Fruit fly (Drosophila melanogaster) whole organism, embryonic: ENCODE data around the gene Nak.

ENCODE experiments used
- ATbp ChIP-seq: fragments of 200-800 bp; sonication (Bioruptor generic); optimal IDR thresholded peaks from 2 replicates; lab custom pipeline; 2017; ENCODE audit warnings: missing biosample characterization, mild to moderate bottlenecking, missing genetic modification characterization, missing genetic modification reagents
- Abd-B ChIP-seq: fragments of 200-800 bp; sonication (Bioruptor generic); optimal IDR thresholded peaks from 2 replicates; lab custom pipeline; 2018; ENCODE audit warnings: missing biosample characterization, mild to moderate bottlenecking, missing genetic modification characterization, moderate library complexity
- Atf6 ChIP-seq: fragments of 200-800 bp; sonication (Bioruptor generic); IDR thresholded peaks from 2 replicates; pipeline ENCODE4 v1.3.6; 2022; ENCODE audit warnings: missing biosample characterization, missing genetic modification characterization
- B-H2 ChIP-seq: fragments of 200-800 bp; sonication (Bioruptor generic); optimal IDR thresholded peaks from 2 replicates; lab custom pipeline; 2018; ENCODE audit warnings: missing biosample characterization, mild to moderate bottlenecking, missing genetic modification characterization
- CG10979 ChIP-seq: fragments of 200-800 bp; sonication (Bioruptor generic); optimal IDR thresholded peaks from 2 replicates; lab custom pipeline; 2018; ENCODE audit warnings: missing biosample characterization, mild to moderate bottlenecking, missing genetic modification characterization, moderate library complexity
- CG11456 ChIP-seq: fragments of 200-800 bp; sonication (Bioruptor generic); IDR thresholded peaks from 3 replicates; pipeline ENCODE4 v1.3.6; 2022; ENCODE audit warnings: missing biosample characterization, missing genetic modification characterization
- CG11695 ChIP-seq: fragments of 200-800 bp; sonication (Bioruptor generic); IDR thresholded peaks from 3 replicates; pipeline ENCODE4 v1.3.6; 2022; ENCODE audit warnings: missing biosample characterization, missing genetic modification characterization
- CG11723 ChIP-seq: fragments of 200-800 bp; sonication (Bioruptor generic); optimal IDR thresholded peaks from 2 replicates; lab custom pipeline; 2017; ENCODE audit warnings: missing biosample characterization, mild to moderate bottlenecking, missing genetic modification characterization
- CG12071 ChIP-seq: fragments of 200-800 bp; sonication (Bioruptor generic); optimal IDR thresholded peaks from 3 replicates; lab custom pipeline; 2018; ENCODE audit warnings: missing biosample characterization, mild to moderate bottlenecking, missing genetic modification characterization
- CG12769 ChIP-seq: fragments of 200-800 bp; sonication (Bioruptor generic); optimal IDR thresholded peaks from 2 replicates; lab custom pipeline; 2019; ENCODE audit warnings: missing biosample characterization, mild to moderate bottlenecking, missing genetic modification characterization, moderate library complexity
- CG15269 ChIP-seq: fragments of 200-800 bp; sonication (Bioruptor generic); optimal IDR thresholded peaks from 2 replicates; lab custom pipeline; 2018; ENCODE audit warnings: missing biosample characterization, mild to moderate bottlenecking, missing genetic modification characterization, moderate library complexity
- CG16863 ChIP-seq: fragments of 200-800 bp; sonication (Bioruptor generic); optimal IDR thresholded peaks from 3 replicates; lab custom pipeline; 2016; ENCODE audit warnings: missing biosample characterization, missing genetic modification characterization
- CG18476 ChIP-seq: fragments of 200-800 bp; sonication (Bioruptor generic); optimal IDR thresholded peaks from 2 replicates; lab custom pipeline; 2016; ENCODE audit warnings: missing biosample characterization, mild to moderate bottlenecking, missing genetic modification characterization
- CG30403 ChIP-seq: fragments of 200-800 bp; sonication (Bioruptor generic); optimal IDR thresholded peaks from 3 replicates; lab custom pipeline; 2016; ENCODE audit warnings: missing biosample characterization, missing genetic modification characterization
- CG30431 ChIP-seq: fragments of 200-800 bp; sonication (Bioruptor generic); optimal IDR thresholded peaks from 2 replicates; lab custom pipeline; 2017; ENCODE audit warnings: missing biosample characterization, missing genetic modification characterization
- CG31388 ChIP-seq: fragments of 200-800 bp; sonication (Bioruptor generic); optimal IDR thresholded peaks from 2 replicates; lab custom pipeline; 2016; ENCODE audit warnings: missing biosample characterization, missing genetic modification characterization
- CG32532 ChIP-seq: fragments of 200-800 bp; sonication (Bioruptor generic); IDR thresholded peaks from 2 replicates; pipeline ENCODE4 v1.3.6; 2022; ENCODE audit warnings: missing biosample characterization, missing genetic modification characterization
- CG4404 ChIP-seq: fragments of 200-800 bp; sonication (Bioruptor generic); IDR thresholded peaks from 2 replicates; pipeline ENCODE4 v1.3.6; 2022; ENCODE audit warnings: missing biosample characterization, missing genetic modification characterization
- CG4424 ChIP-seq: fragments of 200-800 bp; sonication (Bioruptor generic); optimal IDR thresholded peaks from 3 replicates; lab custom pipeline; 2016; ENCODE audit warnings: missing biosample characterization, missing genetic modification characterization
- CG5245 ChIP-seq: fragments of 200-800 bp; sonication (Bioruptor generic); optimal IDR thresholded peaks from 3 replicates; lab custom pipeline; 2016; ENCODE audit warnings: missing biosample characterization, missing genetic modification characterization
- CG5953 ChIP-seq: fragments of 200-800 bp; sonication (Bioruptor generic); IDR thresholded peaks from 2 replicates; pipeline ENCODE4 v1.3.6; 2022; ENCODE audit warnings: missing biosample characterization, missing genetic modification characterization
- CG7372 ChIP-seq: fragments of 200-800 bp; sonication (Bioruptor generic); IDR thresholded peaks from 2 replicates; pipeline ENCODE4 v1.3.6; 2022; ENCODE audit warnings: missing biosample characterization, missing genetic modification characterization
- CG8924 ChIP-seq: fragments of 200-800 bp; optimal IDR thresholded peaks from 3 replicates; lab custom pipeline; 2019; ENCODE audit warnings: missing biosample characterization, mild to moderate bottlenecking, missing genetic modification characterization, moderate library complexity
- Camta ChIP-seq: fragments of 200-800 bp; sonication (Bioruptor generic); optimal IDR thresholded peaks from 2 replicates; lab custom pipeline; 2016; ENCODE audit warnings: missing biosample characterization, missing genetic modification characterization
- Chrac-16 ChIP-seq: fragments of 200-800 bp; sonication (Bioruptor generic); optimal IDR thresholded peaks from 3 replicates; lab custom pipeline; 2016; ENCODE audit warnings: missing biosample characterization, missing genetic modification characterization
- Dad ChIP-seq: fragments of 200-800 bp; sonication (Bioruptor generic); optimal IDR thresholded peaks from 3 replicates; lab custom pipeline; 2016; ENCODE audit warnings: missing biosample characterization, missing genetic modification characterization
- Dip2 ChIP-seq: fragments of 200-800 bp; sonication (Bioruptor generic); IDR thresholded peaks from 2 replicates; pipeline ENCODE4 v1.3.6; 2022; ENCODE audit warnings: missing biosample characterization, missing genetic modification characterization
- Dref ChIP-seq: fragments of 200-800 bp; sonication (Bioruptor generic); IDR thresholded peaks from 2 replicates; pipeline ENCODE4 v1.3.6; 2022; ENCODE audit warnings: missing biosample characterization, missing genetic modification characterization
- Drgx ChIP-seq: fragments of 200-800 bp; sonication (Bioruptor generic); IDR thresholded peaks from 2 replicates; pipeline ENCODE4 v1.3.6; 2022; ENCODE audit warnings: missing biosample characterization, missing genetic modification characterization
- Fer3 ChIP-seq: fragments of 200-800 bp; sonication (Bioruptor generic); optimal IDR thresholded peaks from 2 replicates; lab custom pipeline; 2018; ENCODE audit warnings: missing biosample characterization, mild to moderate bottlenecking, missing genetic modification characterization, moderate library complexity
- GATAe ChIP-seq: fragments of 200-800 bp; sonication (Bioruptor generic); conservative IDR thresholded peaks from 2 replicates; pipeline ENCODE4 v1.3.6; 2022; ENCODE audit warnings: missing biosample characterization, missing genetic modification characterization
- PHDP ChIP-seq: fragments of 200-800 bp; sonication (Bioruptor generic); optimal IDR thresholded peaks from 3 replicates; lab custom pipeline; 2018; ENCODE audit warnings: missing biosample characterization, mild to moderate bottlenecking, missing genetic modification characterization, moderate library complexity
- Pdp1 ChIP-seq, 2 experiments: fragments of 200-800 bp; sonication (Bioruptor generic); optimal IDR thresholded peaks; 3 replicates each; lab custom pipeline; 2016; ENCODE audit warnings: missing biosample characterization in 2 of 2, missing genetic modification characterization in 2 of 2, mild to moderate bottlenecking in 1 of 2, moderate library complexity in 1 of 2
- Sin3A ChIP-seq: fragments of >200 bp; optimal IDR thresholded peaks from 2 replicates; lab custom pipeline; 2018
- ara ChIP-seq: fragments of 200-800 bp; sonication (Bioruptor generic); IDR thresholded peaks from 2 replicates; pipeline ENCODE4 v1.3.6; 2022; ENCODE audit warnings: missing biosample characterization, missing genetic modification characterization
- bigmax ChIP-seq: fragments of 200-800 bp; sonication (Bioruptor generic); optimal IDR thresholded peaks from 2 replicates; lab custom pipeline; 2018; ENCODE audit warnings: missing biosample characterization, mild to moderate bottlenecking, missing genetic modification characterization
- cato ChIP-seq: fragments of 200-800 bp; sonication (Bioruptor generic); optimal IDR thresholded peaks from 2 replicates; lab custom pipeline; 2016; ENCODE audit warnings: missing biosample characterization, missing genetic modification characterization, borderline replicate concordance
- cg ChIP-seq: fragments of 200-800 bp; sonication (Bioruptor generic); optimal IDR thresholded peaks from 3 replicates; lab custom pipeline; 2019; ENCODE audit warnings: missing biosample characterization, mild to moderate bottlenecking, missing genetic modification characterization, moderate library complexity
- chif ChIP-seq, 2 experiments: fragments of 200-800 bp; sonication (Bioruptor generic); optimal IDR thresholded peaks; 3 replicates each; lab custom pipeline; 2016; ENCODE audit warnings: missing biosample characterization in 2 of 2, missing genetic modification characterization in 2 of 2
- corto ChIP-seq: fragments of 200-800 bp; sonication (Bioruptor generic); optimal IDR thresholded peaks from 2 replicates; lab custom pipeline; 2016; ENCODE audit warnings: missing biosample characterization, mild to moderate bottlenecking, missing genetic modification characterization, moderate library complexity
- crc ChIP-seq: fragments of 200-800 bp; sonication (Bioruptor generic); optimal IDR thresholded peaks from 2 replicates; lab custom pipeline; 2016; ENCODE audit warnings: missing biosample characterization, missing genetic modification characterization
- dan ChIP-seq: fragments of 200-800 bp; sonication (Bioruptor generic); IDR thresholded peaks from 2 replicates; pipeline ENCODE4 v1.3.6; 2022; ENCODE audit warnings: missing biosample characterization, missing genetic modification characterization
- en ChIP-seq: fragments of 200-800 bp; sonication (Bioruptor generic); optimal IDR thresholded peaks from 2 replicates; lab custom pipeline; 2016; ENCODE audit warnings: missing biosample characterization, missing genetic modification characterization
- h ChIP-seq: fragments of >200 bp; optimal IDR thresholded peaks from 2 replicates; lab custom pipeline; 2017
- maf-S ChIP-seq: fragments of 200-800 bp; sonication (Bioruptor generic); optimal IDR thresholded peaks from 2 replicates; lab custom pipeline; 2016; ENCODE audit warnings: missing biosample characterization, missing genetic modification characterization
- pros ChIP-seq: fragments of 200-800 bp; sonication (Bioruptor generic); optimal IDR thresholded peaks from 3 replicates; lab custom pipeline; 2019; ENCODE audit warnings: missing biosample characterization, mild to moderate bottlenecking, missing genetic modification characterization, moderate library complexity
- sim ChIP-seq: fragments of 200-800 bp; sonication (Bioruptor generic); IDR thresholded peaks from 2 replicates; pipeline ENCODE4 v1.3.6; 2022; ENCODE audit warnings: missing biosample characterization, missing genetic modification characterization
- so ChIP-seq: fragments of 200-800 bp; sonication (Bioruptor generic); IDR thresholded peaks from 3 replicates; pipeline ENCODE4 v1.3.6; 2022; ENCODE audit warnings: missing biosample characterization, missing genetic modification characterization
- stc ChIP-seq: fragments of 200-800 bp; sonication (Bioruptor generic); IDR thresholded peaks from 2 replicates; pipeline ENCODE4 v1.3.6; 2022; ENCODE audit warnings: missing biosample characterization, missing genetic modification characterization
- yki ChIP-seq: fragments of >200 bp; optimal IDR thresholded peaks from 3 replicates; lab custom pipeline; 2018

The Nak gene

DNA sequence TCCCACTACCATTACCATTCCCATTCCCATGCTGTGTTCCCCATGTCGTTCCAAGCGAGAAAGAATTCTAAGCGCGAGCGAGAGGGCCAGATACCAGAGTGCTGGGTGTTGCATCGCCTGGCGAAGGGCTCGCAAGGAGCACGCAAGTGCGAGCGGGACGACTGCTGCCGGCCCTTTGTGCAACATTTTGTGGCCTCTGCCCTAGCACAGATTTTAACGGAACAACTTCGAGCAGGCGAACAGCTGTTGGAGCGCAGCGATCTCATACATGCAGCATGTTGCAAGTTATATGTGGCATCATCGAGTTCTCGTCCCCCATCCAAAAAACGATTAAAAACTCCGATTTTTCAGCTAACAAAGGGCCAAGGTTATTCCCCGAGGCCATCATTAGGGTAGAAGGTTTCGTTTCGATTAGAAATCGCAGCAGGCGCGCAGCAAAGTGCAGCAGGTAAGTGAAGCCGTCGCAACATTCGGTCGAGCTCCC lies 21.0 kb downstream of the Nak start (continued):
- TF ChIP-seq PHDP (tag; lab: Kevin White, UChicago) (no peak), maf-S (GFP tag; lab: Kevin White, UChicago) (no peak), CG8924 (no peak), Drgx (no peak)
- TF ChIP-seq, all 482 proteins: peak for 53

DNA sequence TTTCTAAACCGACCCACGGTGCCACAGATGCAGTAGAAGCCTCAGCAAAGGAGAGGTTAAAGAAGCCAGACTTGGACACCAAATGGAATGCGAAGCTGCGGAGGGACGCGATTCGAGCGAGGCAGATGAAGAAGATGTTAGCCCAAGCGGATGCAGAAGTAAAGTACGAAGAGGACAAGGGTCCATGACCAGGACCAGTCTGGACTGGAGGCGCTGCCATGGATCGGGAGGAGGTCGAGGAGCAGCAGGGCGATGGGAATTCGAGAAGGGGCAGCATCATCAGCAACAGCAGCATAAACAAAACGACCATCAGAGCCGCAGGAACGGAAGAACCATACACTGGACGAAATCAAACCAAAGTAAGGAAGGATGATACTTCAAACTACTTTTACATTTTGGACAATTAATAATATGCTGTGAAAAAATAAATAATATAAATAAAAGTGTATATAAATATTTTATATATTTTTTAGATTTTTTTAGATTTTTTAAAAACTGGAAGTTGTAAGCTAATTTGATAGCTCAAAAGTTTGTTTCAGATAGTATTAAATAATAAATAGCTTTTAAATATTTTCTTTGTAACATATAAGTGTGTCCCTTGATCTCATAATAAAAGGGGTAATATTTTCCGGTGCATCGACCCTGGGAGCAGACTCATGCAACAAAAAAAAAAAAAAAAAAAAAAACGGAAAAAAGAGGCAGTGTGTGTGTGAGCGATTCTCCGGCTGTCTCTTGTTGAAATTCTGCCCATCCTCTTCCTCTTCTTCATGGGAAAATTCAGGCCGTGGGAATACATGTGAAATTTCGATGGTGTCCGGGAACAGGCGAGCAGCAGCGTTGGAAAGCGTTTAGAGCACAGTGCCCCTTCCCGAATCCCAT lies 21.7 kb downstream of the Nak start:
- peak; percentile 70 for TF ChIP-seq CG10979 (tag; lab: Kevin White, UChicago)
- no peak for TF ChIP-seq Atf6
- TF ChIP-seq CG5953 (GFP tag; lab: Robert Waterston, UW), result no peak
- TF ChIP-seq CG32532 (GFP tag; lab: Robert Waterston, UW), result no peak
- no peak for TF ChIP-seq CG15269 (tag; lab: Kevin White, UChicago)
- no peak for TF ChIP-seq CG12769
- TF ChIP-seq so (GFP tag; lab: Robert Waterston, UW), result no peak
- no peak for TF ChIP-seq chif (GFP tag; optimal IDR thresholded peaks at IDR 0.05; lab: Kevin White, UChicago)
- no peak for TF ChIP-seq Pdp1 (GFP tag; optimal IDR thresholded peaks at IDR 0.05; lab: Kevin White, UChicago)
- TF ChIP-seq Dad (GFP tag; lab: Kevin White, UChicago), result no peak
- no peak for TF ChIP-seq CG7372 (GFP tag; lab: Robert Waterston, UW)
- peak; percentile 49 for TF ChIP-seq corto (GFP tag; lab: Kevin White, UChicago)
- TF ChIP-seq Drgx, result no peak; the same call in 1 of the 2 replicates
- TF ChIP-seq Chrac-16 (GFP tag; lab: Kevin White, UChicago), result no peak
- TF ChIP-seq CG31388 (GFP tag; lab: Kevin White, UChicago), result no peak
- no peak for TF ChIP-seq CG4404
- peak; percentile 35 for TF ChIP-seq CG4424 (GFP tag; lab: Kevin White, UChicago)
- no peak for TF ChIP-seq GATAe (GFP tag; lab: Robert Waterston, UW)
- no peak for TF ChIP-seq sim (GFP tag; lab: Robert Waterston, UW)
- no peak for TF ChIP-seq yki (lab: Kevin White, UChicago)
- TF ChIP-seq Sin3A (lab: Kevin White, UChicago), result no peak
- no peak for TF ChIP-seq cg (GFP tag; lab: Kevin White, UChicago)
- no peak for TF ChIP-seq ara (GFP tag; lab: Robert Waterston, UW)
- no peak for TF ChIP-seq CG16863 (GFP tag; lab: Kevin White, UChicago)
- TF ChIP-seq CG11723 (GFP tag; lab: Kevin White, UChicago), result no peak
- TF ChIP-seq dan (GFP tag; lab: Robert Waterston, UW), result no peak
- TF ChIP-seq CG18476 (GFP tag; lab: Kevin White, UChicago), result no peak
- no peak for TF ChIP-seq Abd-B (GFP tag; lab: Kevin White, UChicago)
- no peak for TF ChIP-seq Dref (GFP tag; lab: Robert Waterston, UW)
- TF ChIP-seq Camta (GFP tag; lab: Kevin White, UChicago), result no peak
- TF ChIP-seq cato, result no peak
- no peak for TF ChIP-seq CG5245 (GFP tag; lab: Kevin White, UChicago)
- TF ChIP-seq B-H2 (GFP tag; lab: Kevin White, UChicago), result no peak
- no peak for TF ChIP-seq Fer3
- TF ChIP-seq CG30431, result no peak
- no peak for TF ChIP-seq CG30403 (GFP tag; lab: Kevin White, UChicago)
- no peak for TF ChIP-seq CG12071 (GFP tag; lab: Kevin White, UChicago)
- TF ChIP-seq ATbp (GFP tag; lab: Kevin White, UChicago), result peak; percentile 2
- no peak for TF ChIP-seq CG11456 (GFP tag; lab: Robert Waterston, UW)
- TF ChIP-seq CG11695 (GFP tag; lab: Robert Waterston, UW), result no peak
- TF ChIP-seq crc (GFP tag; lab: Kevin White, UChicago), result no peak
- TF ChIP-seq Dip2 (GFP tag; lab: Robert Waterston, UW), result no peak
- no peak for TF ChIP-seq en
- TF ChIP-seq bigmax (GFP tag; lab: Kevin White, UChicago), result no peak
- TF ChIP-seq stc (GFP tag; lab: Robert Waterston, UW), result no peak
- no peak for TF ChIP-seq pros
- TF ChIP-seq h, result peak; percentile 51
